Worm (Caenorhabditis elegans) whole organism, late embryonic: ENCODE data around the gene aff-1.

ENCODE experiments used
- ama-1 ChIP-seq: fragments of 150-350 bp; optimal IDR thresholded peaks from 2 replicates; lab custom pipeline; 2014
- ceh-22 ChIP-seq: sonication (generic microtip); optimal IDR thresholded peaks from 2 replicates; lab custom pipeline; 2017; ENCODE audit warnings: missing biosample characterization, missing genetic modification characterization
- ets-4 ChIP-seq: sonication (generic microtip); optimal IDR thresholded peaks from 2 replicates; lab custom pipeline; 2016; ENCODE audit warnings: missing genetic modification characterization, missing compliant biosample characterization
- npax-4 ChIP-seq: sonication (generic microtip); optimal IDR thresholded peaks from 2 replicates; lab custom pipeline; 2016; ENCODE audit warnings: missing genetic modification characterization, missing compliant biosample characterization
- pat-9 ChIP-seq: fragments of 200-800 bp; sonication (Bioruptor generic); optimal IDR thresholded peaks from 2 replicates; lab custom pipeline; 2018; ENCODE audit warnings: mild to moderate bottlenecking, missing genetic modification characterization, moderate library complexity, missing compliant biosample characterization
- ref-2 ChIP-seq: sonication (generic microtip); optimal IDR thresholded peaks from 2 replicates; lab custom pipeline; 2016; ENCODE audit warnings: missing genetic modification characterization, missing compliant biosample characterization
- unc-86 ChIP-seq: sonication (generic microtip); optimal IDR thresholded peaks from 2 replicates; lab custom pipeline; 2016; ENCODE audit warnings: missing genetic modification characterization, missing compliant biosample characterization

DNA sequence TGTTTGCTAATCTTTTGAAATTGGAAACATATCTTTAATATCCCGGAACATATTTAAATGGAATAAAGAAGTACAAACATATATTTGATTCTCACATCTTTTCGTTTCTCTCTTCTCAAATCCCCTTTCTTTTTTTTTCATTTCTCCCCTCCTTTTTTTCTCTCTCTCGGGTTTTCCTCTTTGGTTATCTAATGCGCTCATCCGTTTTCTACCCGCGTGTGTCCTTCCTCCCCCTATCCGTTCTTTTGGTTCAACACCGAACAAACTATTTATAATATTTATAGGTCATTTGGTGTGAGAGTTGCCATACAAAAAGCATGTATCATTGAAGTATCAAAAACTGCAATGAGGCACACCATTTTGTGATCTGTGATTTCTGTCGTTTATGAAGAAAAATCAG, 39.6 kb downstream of the aff-1 start:
- no peak for TF ChIP-seq pat-9 (tag; lab: Kevin White, UChicago)
- no peak for TF ChIP-seq npax-4 (tag; lab: Kevin White, UChicago)
- TF ChIP-seq unc-86 (tag; lab: Kevin White, UChicago): no peak
- TF ChIP-seq ceh-22 (tag; lab: Kevin White, UChicago): no peak
- no peak for TF ChIP-seq ets-4 (tag; lab: Kevin White, UChicago)
- TF ChIP-seq ama-1 (lab: Kevin White, UChicago): no peak
- no peak for TF ChIP-seq ref-2 (tag; lab: Kevin White, UChicago)
